Worm (Caenorhabditis elegans): ENCODE data around the gene K09C4.9.
A peak's percentile ranks its signal among the peaks of the same experiment; 100 is the strongest.

K09C4.9 gene

DNA sequence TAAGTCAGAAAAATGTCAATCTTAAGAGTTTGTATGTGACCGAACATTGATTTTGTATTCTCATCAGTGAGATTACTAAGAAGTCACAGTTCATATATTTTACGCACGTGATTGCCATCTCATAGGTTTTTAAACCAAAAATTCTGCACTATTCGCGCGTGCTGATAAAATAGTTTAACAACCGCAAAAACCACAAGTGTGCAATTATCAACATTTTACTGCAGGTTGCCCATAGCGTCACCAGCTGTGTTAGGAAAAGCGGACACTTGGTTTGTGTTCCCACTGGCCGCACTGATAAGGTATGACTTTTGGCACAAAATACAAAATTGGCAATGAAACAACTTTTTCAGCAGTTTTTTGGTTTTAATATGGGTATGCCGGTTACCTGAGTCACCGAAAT lies 18.6 kb upstream of the K09C4.9 start (continued):
- TF ChIP-seq nhr-48 (tag; optimal IDR thresholded peaks at IDR 0.05) (peak; percentile 95), lin-15B (tag; optimal IDR thresholded peaks at IDR 0.05) (no peak), daf-16 (GFP tag; optimal IDR thresholded peaks at IDR 0.05) (peak in 1 of 2 experiments; percentile 53), daf-16 (tag; optimal IDR thresholded peaks at IDR 0.05) (peak; percentile 82), hlh-30 (tag; optimal IDR thresholded peaks at IDR 0.05; ENCODE audit: insufficient read depth) (peak; percentile 68), dmd-6 (GFP tag; IDR thresholded peaks at IDR 0.05) (peak; percentile 100), tra-1 (GFP tag; IDR thresholded peaks at IDR 0.05) (peak; percentile 89), hlh-11 (tag; optimal IDR thresholded peaks at IDR 0.05) (peak; percentile 95), zfp-3 (GFP tag; conservative IDR thresholded peaks at IDR 0.05) (no peak)

DNA sequence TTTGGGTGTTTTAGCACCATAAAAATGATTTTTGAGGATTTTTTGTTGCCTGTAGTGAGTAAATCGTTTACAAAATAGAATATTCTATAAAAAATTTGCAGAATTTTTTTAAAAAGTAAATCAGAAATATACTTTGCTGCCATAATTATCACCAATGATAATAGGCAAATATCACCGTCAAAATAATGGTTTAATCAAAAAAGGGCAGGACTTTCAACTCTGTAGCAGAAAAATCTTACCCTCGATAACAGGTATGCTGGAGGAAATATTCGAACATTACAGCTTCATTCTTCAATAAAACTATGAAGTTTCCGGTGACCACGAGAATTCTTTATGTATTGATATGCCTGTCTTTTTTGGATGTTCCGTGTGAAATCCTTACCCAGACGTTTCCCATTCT lies 17.6 kb upstream of the K09C4.9 start, which contains the start of gene K09C4.4:
TSS of gene K09C4.4 (plus strand) at position 301 of the 400 bp plus-strand sequence.
- TF ChIP-seq unc-62 (GFP tag; optimal IDR thresholded peaks at IDR 0.05 in 1 of 2): peak in 1 of 2 experiments; percentile 18
- TF ChIP-seq unc-62 (tag; optimal IDR thresholded peaks at IDR 0.05): no peak
- TF ChIP-seq hif-1 (tag; optimal IDR thresholded peaks at IDR 0.05): no peak

DNA sequence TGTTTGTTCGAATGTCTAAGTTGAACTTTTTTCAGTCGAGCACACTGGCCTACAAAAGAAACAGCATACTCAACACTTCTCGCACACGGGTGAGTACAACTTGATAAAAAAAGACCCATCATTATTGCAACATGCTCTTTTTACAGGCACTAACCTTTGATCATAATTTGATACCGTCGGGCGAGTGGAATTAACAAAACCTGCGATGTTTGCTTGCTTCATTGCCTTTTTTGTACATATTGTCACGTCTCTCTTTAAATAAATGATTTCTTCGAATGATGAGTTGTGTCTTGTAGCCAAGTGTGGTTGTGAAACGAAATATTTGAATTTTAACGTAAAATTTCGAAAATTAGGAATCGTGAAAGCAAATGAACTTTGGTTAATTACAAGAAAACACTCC lies 13.9 kb upstream of the K09C4.9 start:
- TF ChIP-seq daf-16 (GFP tag; optimal IDR thresholded peaks at IDR 0.05) (no peak), daf-16 (tag; optimal IDR thresholded peaks at IDR 0.05) (peak; percentile 53), unc-130 (GFP tag; optimal IDR thresholded peaks at IDR 0.05) (no peak), nhr-77 (tag; optimal IDR thresholded peaks at IDR 0.05) (peak; percentile 20), hif-1 (tag; optimal IDR thresholded peaks at IDR 0.05) (no peak), F44E2.7 (GFP tag; IDR thresholded peaks at IDR 0.05) (no peak), attf-4 (tag; optimal IDR thresholded peaks at IDR 0.05) (no peak), nhr-237 (tag; optimal IDR thresholded peaks at IDR 0.05) (no peak), hlh-11 (tag; optimal IDR thresholded peaks at IDR 0.05) (peak; percentile 58), aly-2 (tag; optimal IDR thresholded peaks at IDR 0.05) (no peak), ztf-7 (tag; optimal IDR thresholded peaks at IDR 0.05) (no peak), D1046.2 (GFP tag; IDR thresholded peaks at IDR 0.05) (no peak), dmd-6 (GFP tag; IDR thresholded peaks at IDR 0.05) (peak; percentile 69), pqm-1 (tag; optimal IDR thresholded peaks at IDR 0.05) (peak; percentile 72), cey-2 (tag; optimal IDR thresholded peaks at IDR 0.05; ENCODE audit: borderline replicate concordance, insufficient read depth) (no peak), aha-1 (tag) (peak; percentile 67), set-16 (GFP tag; IDR thresholded peaks at IDR 0.05) (no peak), F49E8.2 (tag; optimal IDR thresholded peaks at IDR 0.05; ENCODE audit: borderline replicate concordance) (no peak), lsy-2 (tag; optimal IDR thresholded peaks at IDR 0.05) (no peak), R02D3.7 (tag; optimal IDR thresholded peaks at IDR 0.05) (no peak), tag-97 (GFP tag; IDR thresholded peaks at IDR 0.05) (no peak), zfp-2 (tag; optimal IDR thresholded peaks at IDR 0.05) (no peak), ama-1 (optimal IDR thresholded peaks at IDR 0.05) (no peak), zip-2 (tag; optimal IDR thresholded peaks at IDR 0.05) (no peak), mdl-1 (tag; optimal IDR thresholded peaks at IDR 0.05) (peak in 1 of 2 experiments; percentile 43), zip-11 (GFP tag; IDR thresholded peaks at IDR 0.05) (no peak), dve-1 (tag; optimal IDR thresholded peaks at IDR 0.05; ENCODE audit: insufficient read depth) (peak; percentile 55), ceh-44 (GFP tag; IDR thresholded peaks at IDR 0.05) (no peak), nhr-28 (tag; optimal IDR thresholded peaks at IDR 0.05) (peak; percentile 85)

DNA sequence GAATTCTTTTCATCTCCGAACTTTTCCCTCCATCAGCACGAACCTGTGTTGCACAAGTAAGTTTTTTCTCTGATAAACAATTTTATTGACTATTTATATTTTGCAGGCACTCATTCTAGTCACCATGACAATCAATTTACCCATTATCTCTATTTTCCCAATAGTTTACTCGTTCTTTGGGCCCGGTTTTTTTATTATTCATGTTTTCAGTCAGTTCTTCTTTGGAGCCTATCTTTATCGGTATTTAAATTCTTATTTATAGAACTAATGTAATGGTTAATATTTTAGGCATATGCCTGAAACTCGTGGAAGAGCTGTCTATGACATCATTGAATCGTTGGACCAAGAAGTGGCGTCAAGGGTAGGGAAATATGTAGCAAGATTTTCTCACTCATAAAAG lies 13.4 kb upstream of the K09C4.9 start:
- TF ChIP-seq daf-16 (GFP tag; optimal IDR thresholded peaks at IDR 0.05): no peak
- peak; percentile 95 for TF ChIP-seq daf-16 (tag; optimal IDR thresholded peaks at IDR 0.05)
- TF ChIP-seq T20F7.1 (GFP tag; optimal IDR thresholded peaks at IDR 0.05): no peak
- TF ChIP-seq ceh-20 (GFP tag; IDR thresholded peaks at IDR 0.05): no peak
- no peak for TF ChIP-seq duxl-1 (tag; optimal IDR thresholded peaks at IDR 0.05; ENCODE audit: poor library complexity)
- peak; percentile 18; the same call in 1 of the 2 replicates for TF ChIP-seq dmd-6 (GFP tag; IDR thresholded peaks at IDR 0.05)
- TF ChIP-seq dve-1 (tag; optimal IDR thresholded peaks at IDR 0.05; ENCODE audit: insufficient read depth): peak; percentile 19
- peak; percentile 54; the same call in 1 of the 2 replicates for TF ChIP-seq php-3 (GFP tag; IDR thresholded peaks at IDR 0.05)
- TF ChIP-seq Y75B8A.6 (GFP tag; IDR thresholded peaks at IDR 0.05): no peak
